Worm (Caenorhabditis elegans): ENCODE measurements around the gene srh-281.

ce11 chrV:16237223-16237622, 46.6 kb downstream of the srh-281 start, which contains the start of gene F21H7.5:
- TF ChIP-seq dao-5 (tag; optimal IDR thresholded peaks at IDR 0.05) (no peak), him-1 (tag; optimal IDR thresholded peaks at IDR 0.05) (no peak), W03F9.2 (tag; optimal IDR thresholded peaks at IDR 0.05) (no peak)

All from whole organism, L4/young adult.